Worm (Caenorhabditis elegans) whole organism, L2 larva: ENCODE results near the gene C49F5.3.

ENCODE experiments used
- ZK546.5 ChIP-seq: sonication (generic microtip); optimal IDR thresholded peaks from 2 replicates; lab custom pipeline; 2017; ENCODE audit warnings: missing biosample characterization, missing genetic modification characterization
- elt-1 ChIP-seq: fragments of 150-350 bp; optimal IDR thresholded peaks from 2 replicates; lab custom pipeline; 2014; ENCODE audit warnings: missing biosample characterization, missing genetic modification characterization
- elt-3 ChIP-seq: sonication (generic microtip); optimal IDR thresholded peaks from 2 replicates; lab custom pipeline; 2017; ENCODE audit warnings: missing biosample characterization, missing genetic modification characterization
- nhr-237 ChIP-seq: fragments of 150-350 bp; optimal IDR thresholded peaks from 2 replicates; lab custom pipeline; 2014; ENCODE audit warnings: missing biosample characterization, missing genetic modification characterization
- snpc-4 ChIP-seq: fragments of 150-350 bp; optimal IDR thresholded peaks from 2 replicates; lab custom pipeline; 2014; ENCODE audit warnings: missing biosample characterization, missing genetic modification characterization

DNA sequence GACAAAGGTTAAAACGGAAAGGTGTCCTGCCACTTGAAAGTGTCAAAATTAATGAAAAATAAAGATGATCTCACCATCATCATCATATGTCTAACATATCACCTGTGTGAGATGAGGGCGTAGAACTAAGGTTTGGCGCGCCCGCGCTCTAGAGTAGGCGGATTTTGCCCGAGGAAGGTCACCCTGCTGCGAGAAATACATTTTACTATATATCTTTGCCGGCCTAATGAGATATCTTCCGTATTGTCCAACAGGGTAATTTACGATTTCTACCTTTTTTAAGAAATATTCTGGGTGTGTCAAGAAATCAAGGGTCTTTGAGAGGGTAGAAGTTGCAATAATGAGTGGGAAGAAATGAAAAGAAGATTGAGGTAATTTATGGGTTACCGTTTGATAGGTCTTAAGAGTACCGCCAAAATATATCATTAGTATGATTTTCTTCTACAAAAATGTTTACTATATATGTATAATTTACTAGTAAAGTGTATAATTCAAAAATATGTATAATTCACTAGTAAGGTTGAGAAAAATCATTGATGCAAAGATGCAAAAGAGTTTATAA is 24.6 kb upstream of the C49F5.3 start:
- TF ChIP-seq nhr-237 (tag; lab: Kevin White, UChicago) = no peak
- TF ChIP-seq elt-1 (tag; lab: Kevin White, UChicago) = no peak
- TF ChIP-seq snpc-4 (tag; lab: Kevin White, UChicago) = no peak
- no peak for TF ChIP-seq elt-3 (tag; lab: Kevin White, UChicago)
- no peak for TF ChIP-seq ZK546.5 (tag; lab: Kevin White, UChicago)
